Fruit fly (Drosophila melanogaster) whole organism, embryonic: Measurements from ENCODE around the gene CG3117.

Experiments used
- Atf-2 ChIP-seq: fragments of 200-800 bp; sonication (Bioruptor generic); optimal IDR thresholded peaks from 2 replicates; lab custom pipeline; 2016; ENCODE audit warnings: missing biosample characterization, missing genetic modification characterization
- Bdp1 ChIP-seq: fragments of 200-800 bp; sonication (Bioruptor generic); optimal IDR thresholded peaks from 3 replicates; lab custom pipeline; 2016; ENCODE audit warnings: missing biosample characterization, missing genetic modification characterization
- BtbVII ChIP-seq: fragments of 200-800 bp; sonication (Bioruptor generic); optimal IDR thresholded peaks from 3 replicates; lab custom pipeline; 2017; ENCODE audit warnings: missing biosample characterization, mild to moderate bottlenecking, missing genetic modification characterization
- CG10543 ChIP-seq: fragments of 200-800 bp; sonication (Bioruptor generic); optimal IDR thresholded peaks from 3 replicates; lab custom pipeline; 2017; ENCODE audit warnings: missing biosample characterization, mild to moderate bottlenecking, missing genetic modification characterization, moderate library complexity
- CG10979 ChIP-seq: fragments of 200-800 bp; sonication (Bioruptor generic); optimal IDR thresholded peaks from 2 replicates; lab custom pipeline; 2018; ENCODE audit warnings: missing biosample characterization, mild to moderate bottlenecking, missing genetic modification characterization, moderate library complexity
- CG11456 ChIP-seq: fragments of 200-800 bp; sonication (Bioruptor generic); IDR thresholded peaks from 3 replicates; pipeline ENCODE4 v1.3.6; 2022; ENCODE audit warnings: missing biosample characterization, missing genetic modification characterization
- CG11560 ChIP-seq: fragments of 200-800 bp; sonication (Bioruptor generic); IDR thresholded peaks from 3 replicates; pipeline ENCODE4 v1.3.6; 2022; ENCODE audit warnings: missing biosample characterization, missing genetic modification characterization
- CG12155 ChIP-seq: fragments of 200-800 bp; sonication (Bioruptor generic); optimal IDR thresholded peaks from 3 replicates; lab custom pipeline; 2016; ENCODE audit warnings: missing biosample characterization, missing genetic modification characterization
- CG1233 ChIP-seq: fragments of 200-800 bp; sonication (Bioruptor generic); optimal IDR thresholded peaks from 4 replicates; lab custom pipeline; 2018; ENCODE audit warnings: missing biosample characterization, mild to moderate bottlenecking, missing genetic modification characterization
- CG16863 ChIP-seq: fragments of 200-800 bp; sonication (Bioruptor generic); optimal IDR thresholded peaks from 3 replicates; lab custom pipeline; 2016; ENCODE audit warnings: missing biosample characterization, missing genetic modification characterization
- CG5180 ChIP-seq: fragments of 200-800 bp; sonication (Bioruptor generic); optimal IDR thresholded peaks from 3 replicates; lab custom pipeline; 2017; ENCODE audit warnings: missing biosample characterization, missing genetic modification characterization, mild to moderate bottlenecking, moderate library complexity, missing genetic modification reagents
- CG5245 ChIP-seq: fragments of 200-800 bp; sonication (Bioruptor generic); optimal IDR thresholded peaks from 3 replicates; lab custom pipeline; 2016; ENCODE audit warnings: missing biosample characterization, missing genetic modification characterization
- CG5953 ChIP-seq: fragments of 200-800 bp; sonication (Bioruptor generic); IDR thresholded peaks from 2 replicates; pipeline ENCODE4 v1.3.6; 2022; ENCODE audit warnings: missing biosample characterization, missing genetic modification characterization
- CG6854 ChIP-seq: fragments of 200-800 bp; sonication (Bioruptor generic); optimal IDR thresholded peaks from 3 replicates; lab custom pipeline; 2017; ENCODE audit warnings: missing biosample characterization, mild to moderate bottlenecking, missing genetic modification characterization
- CG7987 ChIP-seq: fragments of 200-800 bp; sonication (Bioruptor generic); optimal IDR thresholded peaks from 2 replicates; lab custom pipeline; 2018; ENCODE audit warnings: missing biosample characterization, mild to moderate bottlenecking, missing genetic modification characterization, moderate library complexity
- Deaf1 ChIP-seq: fragments of 200-800 bp; optimal IDR thresholded peaks from 3 replicates; lab custom pipeline; 2019; ENCODE audit warnings: missing biosample characterization, mild to moderate bottlenecking, missing genetic modification characterization, moderate library complexity
- Dfd ChIP-seq, 2 experiments: fragments of >200 bp; optimal IDR thresholded peaks; 2 replicates each; lab custom pipeline; 2017; ENCODE audit warnings: missing biosample characterization in 2 of 2, missing genetic modification characterization in 2 of 2
- HLH4C ChIP-seq: fragments of 200-800 bp; sonication (Bioruptor generic); IDR thresholded peaks from 3 replicates; pipeline ENCODE4 v1.3.6; 2022; ENCODE audit warnings: missing biosample characterization, missing genetic modification characterization; ENCODE audit not compliant: partially characterized antibody
- Hmx ChIP-seq: fragments of 200-800 bp; sonication (Bioruptor generic); optimal IDR thresholded peaks from 2 replicates; lab custom pipeline; 2016; ENCODE audit warnings: missing biosample characterization, missing genetic modification characterization
- Med ChIP-seq: fragments of 200-800 bp; sonication (Bioruptor generic); peaks from one replicate; lab custom pipeline; 2016; ENCODE audit warnings: missing biosample characterization, missing genetic modification characterization, mild to moderate bottlenecking, inconsistent platforms, moderate library complexity
- Opbp ChIP-seq: fragments of 200-800 bp; sonication (Bioruptor generic); IDR thresholded peaks from 3 replicates; pipeline ENCODE4 v1.3.6; 2022; ENCODE audit warnings: missing biosample characterization, missing genetic modification characterization; ENCODE audit not compliant: partially characterized antibody
- Pdp1 ChIP-seq, 2 experiments: fragments of 200-800 bp; sonication (Bioruptor generic); optimal IDR thresholded peaks; 3 replicates each; lab custom pipeline; 2016; ENCODE audit warnings: missing biosample characterization in 2 of 2, missing genetic modification characterization in 2 of 2, mild to moderate bottlenecking in 1 of 2, moderate library complexity in 1 of 2
- bsh ChIP-seq, 2 experiments: fragments of 200-800 bp; sonication (Bioruptor generic); optimal IDR thresholded peaks; 2 replicates each; lab custom pipeline; 2017 to 2018; ENCODE audit warnings: mild to moderate bottlenecking in 2 of 2, missing biosample characterization in 2 of 2, missing genetic modification characterization in 2 of 2, moderate library complexity in 1 of 2
- chinmo ChIP-seq: fragments of 200-800 bp; sonication (Bioruptor generic); IDR thresholded peaks from 4 replicates; pipeline ENCODE4 v1.3.6; 2022; ENCODE audit warnings: missing biosample characterization, missing genetic modification characterization; ENCODE audit not compliant: partially characterized antibody
- chn ChIP-seq: fragments of 200-800 bp; sonication (Bioruptor generic); optimal IDR thresholded peaks from 2 replicates; lab custom pipeline; 2016; ENCODE audit warnings: missing biosample characterization, missing genetic modification characterization
- ci ChIP-seq: fragments of 200-800 bp; sonication (Bioruptor generic); IDR thresholded peaks from 3 replicates; pipeline ENCODE4 v1.3.6; 2022; ENCODE audit warnings: missing biosample characterization, missing genetic modification characterization
- crol ChIP-seq: fragments of 200-800 bp; sonication (Bioruptor generic); IDR thresholded peaks from 2 replicates; pipeline ENCODE4 v1.3.6; 2022; ENCODE audit warnings: missing biosample characterization, missing genetic modification characterization
- cwo ChIP-seq: fragments of 200-800 bp; sonication (Bioruptor generic); optimal IDR thresholded peaks from 3 replicates; lab custom pipeline; 2017; ENCODE audit warnings: missing biosample characterization, missing genetic modification characterization, mild to moderate bottlenecking, moderate library complexity, missing genetic modification reagents
- dan ChIP-seq: fragments of 200-800 bp; sonication (Bioruptor generic); IDR thresholded peaks from 2 replicates; pipeline ENCODE4 v1.3.6; 2022; ENCODE audit warnings: missing biosample characterization, missing genetic modification characterization
- dimm ChIP-seq: fragments of 200-800 bp; sonication (Bioruptor generic); IDR thresholded peaks from 2 replicates; pipeline ENCODE4 v1.3.6; 2022; ENCODE audit warnings: missing biosample characterization, missing genetic modification characterization
- ftz-f1 ChIP-seq: fragments of 200-800 bp; sonication (Bioruptor generic); optimal IDR thresholded peaks from 2 replicates; lab custom pipeline; 2016; ENCODE audit warnings: missing biosample characterization, missing genetic modification characterization
- gfzf ChIP-seq: fragments of 200-800 bp; sonication (Bioruptor generic); optimal IDR thresholded peaks from 2 replicates; lab custom pipeline; 2016; ENCODE audit warnings: missing biosample characterization, mild to moderate bottlenecking, missing genetic modification characterization, moderate library complexity
- gsb-n ChIP-seq: fragments of 200-800 bp; sonication (Bioruptor generic); optimal IDR thresholded peaks from 3 replicates; lab custom pipeline; 2018; ENCODE audit warnings: missing biosample characterization, mild to moderate bottlenecking, missing genetic modification characterization
- ham ChIP-seq: fragments of 200-800 bp; sonication (Bioruptor generic); IDR thresholded peaks from 2 replicates; pipeline ENCODE4 v1.3.6; 2022; ENCODE audit warnings: missing biosample characterization, missing genetic modification characterization
- ind ChIP-seq: fragments of 200-800 bp; sonication (Bioruptor generic); optimal IDR thresholded peaks from 3 replicates; lab custom pipeline; 2016; ENCODE audit warnings: missing biosample characterization, missing genetic modification characterization
- kah ChIP-seq: fragments of 200-800 bp; sonication (Bioruptor generic); optimal IDR thresholded peaks from 2 replicates; lab custom pipeline; 2018; ENCODE audit warnings: missing biosample characterization, mild to moderate bottlenecking, missing genetic modification characterization
- kay ChIP-seq: fragments of 200-800 bp; sonication (Bioruptor generic); optimal IDR thresholded peaks from 2 replicates; lab custom pipeline; 2016; ENCODE audit warnings: missing biosample characterization, missing genetic modification characterization
- klu ChIP-seq: fragments of 200-800 bp; sonication (Bioruptor generic); IDR thresholded peaks from 2 replicates; pipeline ENCODE4 v1.3.6; 2022; ENCODE audit warnings: missing biosample characterization, missing genetic modification characterization
- nau ChIP-seq: fragments of 200-800 bp; sonication (Bioruptor generic); optimal IDR thresholded peaks from 3 replicates; lab custom pipeline; 2017; ENCODE audit warnings: missing biosample characterization, mild to moderate bottlenecking, missing genetic modification characterization, missing genetic modification reagents
- nmo ChIP-seq: fragments of 200-800 bp; sonication (Bioruptor generic); optimal IDR thresholded peaks from 2 replicates; lab custom pipeline; 2018; ENCODE audit warnings: missing biosample characterization, mild to moderate bottlenecking, missing genetic modification characterization, moderate library complexity
- nom ChIP-seq: fragments of 200-800 bp; sonication (Bioruptor generic); optimal IDR thresholded peaks from 2 replicates; lab custom pipeline; 2017; ENCODE audit warnings: missing biosample characterization, missing genetic modification characterization, mild to moderate bottlenecking, moderate library complexity, missing genetic modification reagents
- oc ChIP-seq: fragments of 200-800 bp; sonication (Bioruptor generic); optimal IDR thresholded peaks from 2 replicates; lab custom pipeline; 2018; ENCODE audit warnings: missing biosample characterization, mild to moderate bottlenecking, missing genetic modification characterization, moderate library complexity
- p53 ChIP-seq: fragments of 200-800 bp; sonication (Bioruptor generic); optimal IDR thresholded peaks from 2 replicates; lab custom pipeline; 2016; ENCODE audit warnings: missing biosample characterization, missing genetic modification characterization
- salm ChIP-seq: fragments of 200-800 bp; sonication (Bioruptor generic); optimal IDR thresholded peaks from 2 replicates; lab custom pipeline; 2018; ENCODE audit warnings: missing biosample characterization, mild to moderate bottlenecking, missing genetic modification characterization
- sug ChIP-seq: fragments of 200-800 bp; optimal IDR thresholded peaks from 2 replicates; lab custom pipeline; 2019; ENCODE audit warnings: missing biosample characterization, mild to moderate bottlenecking, missing genetic modification characterization, moderate library complexity
- z ChIP-seq: fragments of 200-800 bp; sonication (Bioruptor generic); IDR thresholded peaks from 3 replicates; pipeline ENCODE4 v1.3.6; 2022; ENCODE audit warnings: missing biosample characterization, missing genetic modification characterization
- zf30C ChIP-seq: fragments of 200-800 bp; sonication (Bioruptor generic); optimal IDR thresholded peaks from 3 replicates; lab custom pipeline; 2018; ENCODE audit warnings: missing biosample characterization, mild to moderate bottlenecking, missing genetic modification characterization

CG3117 gene

dm6 chr2L:2806190-2806763 is 40.7 kb downstream of the CG3117 start:
- TF ChIP-seq bsh (GFP tag; optimal IDR thresholded peaks at IDR 0.05; lab: Kevin White, UChicago) (peak in 1 of 2 experiments; percentile 63), CG11560 (tag; lab: Robert Waterston, UW) (0 out of 3 replicates have a peak, but pooled peaks have one; percentile 26), nom (GFP tag; lab: Kevin White, UChicago) (peak; percentile 96), chinmo (0 out of 4 replicates have a peak, but pooled peaks have one; percentile 16), cwo (peak; percentile 38), Atf-2 (GFP tag; lab: Kevin White, UChicago) (no peak), BtbVII (GFP tag; lab: Kevin White, UChicago) (peak; percentile 13), Opbp (GFP tag; lab: Robert Waterston, UW) (no peak), CG7987 (peak; percentile 87), crol (GFP tag; lab: Robert Waterston, UW) (peak; percentile 39; the same call in 1 of the 2 replicates)

- TF ChIP-seq dimm (GFP tag; lab: Robert Waterston, UW), result no peak
- TF ChIP-seq Deaf1 (tag; lab: Kevin White, UChicago), result peak; percentile 73
- TF ChIP-seq CG5953 (GFP tag; lab: Robert Waterston, UW), result no peak
- TF ChIP-seq ftz-f1, result peak; percentile 11
- 0 out of 2 replicates have a peak, but pooled peaks have one; percentile 20 for TF ChIP-seq ham (GFP tag; lab: Robert Waterston, UW)
- no peak for TF ChIP-seq nau (GFP tag; lab: Kevin White, UChicago)
- TF ChIP-seq oc (tag; lab: Kevin White, UChicago), result no peak
- TF ChIP-seq Dfd (GFP tag; optimal IDR thresholded peaks at IDR 0.05; lab: Kevin White, UChicago), result no peak
- no peak for TF ChIP-seq CG6854 (GFP tag; lab: Kevin White, UChicago)
- no peak for TF ChIP-seq gsb-n (tag; lab: Kevin White, UChicago)
- TF ChIP-seq CG5245 (GFP tag; lab: Kevin White, UChicago), result no peak
- TF ChIP-seq CG1233 (GFP tag; lab: Kevin White, UChicago), result no peak
- no peak for TF ChIP-seq CG16863 (GFP tag; lab: Kevin White, UChicago)
- 0 out of 3 replicates have a peak, but pooled peaks have one; percentile 42 for TF ChIP-seq ci (GFP tag; lab: Robert Waterston, UW)
- TF ChIP-seq Pdp1 (GFP tag; optimal IDR thresholded peaks at IDR 0.05; lab: Kevin White, UChicago), result no peak
- no peak for TF ChIP-seq CG12155 (GFP tag; lab: Kevin White, UChicago)
- peak; percentile 93 for TF ChIP-seq sug
- TF ChIP-seq z (GFP tag; lab: Robert Waterston, UW), result no peak
- peak; percentile 21 for TF ChIP-seq chn
- no peak for TF ChIP-seq Bdp1 (GFP tag; lab: Kevin White, UChicago)
- TF ChIP-seq gfzf (GFP tag; lab: Kevin White, UChicago), result no peak
- TF ChIP-seq Med (GFP tag; lab: Kevin White, UChicago), result peak; percentile 60
- no peak for TF ChIP-seq nmo (GFP tag; lab: Kevin White, UChicago)
- TF ChIP-seq CG5180 (GFP tag; lab: Kevin White, UChicago), result peak; percentile 99
- no peak for TF ChIP-seq ind (GFP tag; lab: Kevin White, UChicago)
- no peak for TF ChIP-seq dan (GFP tag; lab: Robert Waterston, UW)
- no peak for TF ChIP-seq klu (GFP tag; lab: Robert Waterston, UW)
- peak; percentile 21; the same call in 1 of the 3 replicates for TF ChIP-seq CG11456 (GFP tag; lab: Robert Waterston, UW)
- TF ChIP-seq CG10543 (GFP tag; lab: Kevin White, UChicago), result peak; percentile 52
- no peak for TF ChIP-seq CG10979 (tag; lab: Kevin White, UChicago)
- no peak for TF ChIP-seq Hmx (GFP tag; lab: Kevin White, UChicago)
- TF ChIP-seq salm (tag; lab: Kevin White, UChicago), result no peak
- no peak for TF ChIP-seq HLH4C (GFP tag; lab: Robert Waterston, UW)
- TF ChIP-seq kay, result no peak
- no peak for TF ChIP-seq p53
- no peak for TF ChIP-seq kah
- no peak for TF ChIP-seq zf30C (GFP tag; lab: Kevin White, UChicago)
Observed at dm6 chr2L:2804634-2805311, 42.2 kb downstream of the CG3117 start, which contains the start of gene daw. Gene daw (plus strand): TSS chr2L:2805261.
